Worm (Caenorhabditis elegans): ENCODE results near the gene clec-163.

clec-163 gene

DNA sequence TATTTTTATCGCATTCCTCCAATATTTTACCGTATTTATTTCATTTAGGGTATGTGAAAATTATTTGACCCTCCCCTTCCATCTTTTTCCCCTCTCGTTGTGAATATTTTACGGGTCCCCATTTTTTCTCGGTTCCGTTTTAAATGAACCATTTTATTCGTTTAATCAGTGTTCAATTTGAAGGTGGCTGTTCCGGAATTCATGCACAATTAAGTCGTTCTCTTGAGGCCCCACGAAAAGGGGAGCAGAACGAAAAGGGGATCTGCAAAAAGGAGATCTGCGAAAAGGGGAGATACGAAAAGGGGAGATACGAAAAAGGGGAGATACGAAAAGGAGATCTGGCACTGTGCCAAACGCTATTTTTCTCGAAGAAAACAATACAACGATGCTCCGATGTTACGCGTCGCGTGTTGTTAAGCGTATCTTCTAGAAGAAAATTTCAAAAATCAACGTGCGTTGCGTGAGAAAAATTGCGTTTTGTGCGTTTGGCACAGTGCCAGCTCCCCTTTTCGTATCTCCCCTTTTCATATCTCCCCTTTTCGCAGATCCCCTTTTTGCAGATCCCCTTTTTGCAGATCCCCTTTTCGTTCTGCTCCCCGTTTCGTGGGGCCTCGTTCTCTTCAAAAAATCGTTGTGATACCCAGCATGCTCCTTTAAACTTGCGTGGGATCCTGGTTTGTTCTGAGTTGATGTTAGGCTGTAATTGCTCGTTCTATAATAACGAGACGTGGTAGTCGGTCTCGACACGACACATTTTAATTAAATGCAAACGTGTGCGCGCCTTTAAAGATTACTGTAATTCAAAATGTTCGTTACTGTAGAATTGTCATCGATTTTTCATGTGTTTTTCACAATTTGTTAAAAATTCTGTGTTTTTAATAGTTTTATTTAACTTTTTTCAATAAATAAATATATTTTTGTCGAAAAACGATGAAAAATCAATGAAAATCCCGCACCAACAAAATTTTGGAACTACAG is 17.0 kb downstream of the clec-163 start:
- TF ChIP-seq nhr-85 (tag), result peak; percentile 20
- no peak for TF ChIP-seq pag-3 (tag; optimal IDR thresholded peaks at IDR 0.05; ENCODE audit: borderline replicate concordance, insufficient read depth)
- no peak for TF ChIP-seq nhr-237 (tag; optimal IDR thresholded peaks at IDR 0.05)
- peak in 1 of 2 experiments; percentile 56 for TF ChIP-seq ztf-11 (tag; optimal IDR thresholded peaks at IDR 0.05)
- no peak for TF ChIP-seq lin-14 (GFP tag; optimal IDR thresholded peaks at IDR 0.05)
- TF ChIP-seq unc-130 (tag; optimal IDR thresholded peaks at IDR 0.05), result no peak
- TF ChIP-seq xbp-1 (tag; optimal IDR thresholded peaks at IDR 0.05), result peak; percentile 28
- peak; percentile 32 for TF ChIP-seq unc-86 (tag; optimal IDR thresholded peaks at IDR 0.05)
- TF ChIP-seq nhr-76 (tag; optimal IDR thresholded peaks at IDR 0.05), result no peak
- TF ChIP-seq lir-3 (tag; optimal IDR thresholded peaks at IDR 0.05; ENCODE audit: poor library complexity), result peak; percentile 16
- TF ChIP-seq lin-15B (tag; optimal IDR thresholded peaks at IDR 0.05), result no peak
- TF ChIP-seq nhr-19 (GFP tag; conservative IDR thresholded peaks at IDR 0.05), result peak; percentile 47
- no peak for TF ChIP-seq aly-2 (tag; optimal IDR thresholded peaks at IDR 0.05)
- peak; percentile 12 for TF ChIP-seq pax-3 (tag; optimal IDR thresholded peaks at IDR 0.05)
- no peak for TF ChIP-seq Y116A8C.19 (tag; optimal IDR thresholded peaks at IDR 0.05; ENCODE audit: borderline replicate concordance)
- peak; percentile 36 for TF ChIP-seq tbx-2 (tag; optimal IDR thresholded peaks at IDR 0.05)
- no peak for TF ChIP-seq unc-62 (GFP tag; optimal IDR thresholded peaks at IDR 0.05)
- TF ChIP-seq fos-1 (tag; optimal IDR thresholded peaks at IDR 0.05), result no peak
- TF ChIP-seq nhr-47 (tag; optimal IDR thresholded peaks at IDR 0.05), result peak; percentile 43
- no peak for TF ChIP-seq mef-2 (tag; optimal IDR thresholded peaks at IDR 0.05)
- no peak for TF ChIP-seq mab-9 (GFP tag; IDR thresholded peaks at IDR 0.05)
- TF ChIP-seq lin-13 (GFP tag; optimal IDR thresholded peaks at IDR 0.05), result no peak
- TF ChIP-seq sptf-1 (tag; optimal IDR thresholded peaks at IDR 0.05), result no peak
- no peak for TF ChIP-seq zag-1 (tag; optimal IDR thresholded peaks at IDR 0.05)
- peak; percentile 21 for TF ChIP-seq dsc-1 (tag; optimal IDR thresholded peaks at IDR 0.05)
- no peak for TF ChIP-seq aha-1 (tag; optimal IDR thresholded peaks at IDR 0.05)
- TF ChIP-seq ets-5 (GFP tag; IDR thresholded peaks at IDR 0.05), result no peak
- TF ChIP-seq ceh-63 (GFP tag; optimal IDR thresholded peaks at IDR 0.05), result no peak
- no peak for TF ChIP-seq nhr-28 (tag; optimal IDR thresholded peaks at IDR 0.05)
- TF ChIP-seq sup-37 (GFP tag; optimal IDR thresholded peaks at IDR 0.05), result no peak
- TF ChIP-seq rnt-1 (tag; optimal IDR thresholded peaks at IDR 0.05), result peak; percentile 33
- TF ChIP-seq efl-3 (GFP tag; optimal IDR thresholded peaks at IDR 0.05), result no peak
- peak; percentile 51 for TF ChIP-seq nhr-71 (tag; optimal IDR thresholded peaks at IDR 0.05)
- TF ChIP-seq hlh-17 (GFP tag; optimal IDR thresholded peaks at IDR 0.05; ENCODE audit: borderline replicate concordance), result no peak
- no peak for TF ChIP-seq mep-1 (tag; optimal IDR thresholded peaks at IDR 0.05)
- TF ChIP-seq vab-15 (tag; optimal IDR thresholded peaks at IDR 0.05), result no peak
- peak; percentile 22 for TF ChIP-seq nhr-90 (tag; optimal IDR thresholded peaks at IDR 0.05; ENCODE audit: poor library complexity)
- TF ChIP-seq unc-30 (tag; optimal IDR thresholded peaks at IDR 0.05), result no peak
- TF ChIP-seq nhr-84 (tag; optimal IDR thresholded peaks at IDR 0.05), result no peak
- TF ChIP-seq swsn-7 (tag; optimal IDR thresholded peaks at IDR 0.05), result peak; percentile 29
- no peak; the same call in 1 of the 2 replicates for TF ChIP-seq isw-1 (GFP tag; IDR thresholded peaks at IDR 0.05)
- TF ChIP-seq unc-98 (GFP tag; IDR thresholded peaks at IDR 0.05), result 0 out of 2 replicates have a peak, but pooled peaks have one; percentile 52
- TF ChIP-seq snu-23 (GFP tag; optimal IDR thresholded peaks at IDR 0.05), result peak; percentile 3
- no peak for TF ChIP-seq lin-39 (tag; optimal IDR thresholded peaks at IDR 0.05)
- peak in 1 of 2 experiments; percentile 42 for TF ChIP-seq efl-1 (optimal IDR thresholded peaks at IDR 0.05)
- TF ChIP-seq efl-1 (GFP tag; optimal IDR thresholded peaks at IDR 0.05 in 1 of 2), result no peak
- no peak for TF ChIP-seq nhr-77 (tag; optimal IDR thresholded peaks at IDR 0.05)
